Fruit fly (Drosophila melanogaster) whole organism, embryonic: ENCODE results near the gene CG17010.

Source experiments
- Adf1 ChIP-seq: fragments of 200-800 bp; sonication (Bioruptor generic); IDR thresholded peaks from 2 replicates; pipeline ENCODE4 v1.3.6; 2022; ENCODE audit warnings: missing biosample characterization, missing genetic modification characterization
- Atf6 ChIP-seq: fragments of 200-800 bp; sonication (Bioruptor generic); IDR thresholded peaks from 2 replicates; pipeline ENCODE4 v1.3.6; 2022; ENCODE audit warnings: missing biosample characterization, missing genetic modification characterization
- BtbVII ChIP-seq: fragments of 200-800 bp; sonication (Bioruptor generic); optimal IDR thresholded peaks from 3 replicates; lab custom pipeline; 2017; ENCODE audit warnings: missing biosample characterization, mild to moderate bottlenecking, missing genetic modification characterization
- CG10543 ChIP-seq: fragments of 200-800 bp; sonication (Bioruptor generic); optimal IDR thresholded peaks from 3 replicates; lab custom pipeline; 2017; ENCODE audit warnings: missing biosample characterization, mild to moderate bottlenecking, missing genetic modification characterization, moderate library complexity
- CG12071 ChIP-seq: fragments of 200-800 bp; sonication (Bioruptor generic); optimal IDR thresholded peaks from 3 replicates; lab custom pipeline; 2018; ENCODE audit warnings: missing biosample characterization, mild to moderate bottlenecking, missing genetic modification characterization
- CG12104 ChIP-seq: fragments of 200-800 bp; sonication (Bioruptor generic); optimal IDR thresholded peaks from 3 replicates; lab custom pipeline; 2016; ENCODE audit warnings: missing biosample characterization, missing genetic modification characterization
- CG12659 ChIP-seq: fragments of 200-800 bp; sonication (Bioruptor generic); optimal IDR thresholded peaks from 3 replicates; lab custom pipeline; 2017; ENCODE audit warnings: mild to moderate bottlenecking, missing biosample characterization, missing genetic modification reagents, missing genetic modification characterization
- CG15011 ChIP-seq: fragments of 200-800 bp; sonication (Bioruptor generic); optimal IDR thresholded peaks from 3 replicates; lab custom pipeline; 2018; ENCODE audit warnings: missing biosample characterization, mild to moderate bottlenecking, missing genetic modification characterization
- CG15514 ChIP-seq: fragments of 200-800 bp; sonication (Bioruptor generic); optimal IDR thresholded peaks from 3 replicates; lab custom pipeline; 2017; ENCODE audit warnings: missing biosample characterization, missing genetic modification characterization, mild to moderate bottlenecking, moderate library complexity, missing genetic modification reagents
- CG15601 ChIP-seq: fragments of 200-800 bp; sonication (Bioruptor generic); optimal IDR thresholded peaks from 3 replicates; lab custom pipeline; 2019; ENCODE audit warnings: missing biosample characterization, mild to moderate bottlenecking, missing genetic modification characterization, moderate library complexity
- CG17385 ChIP-seq: fragments of 200-800 bp; sonication (Bioruptor generic); optimal IDR thresholded peaks from 3 replicates; lab custom pipeline; 2018; ENCODE audit warnings: missing biosample characterization, mild to moderate bottlenecking, missing genetic modification characterization
- CG1792 ChIP-seq: fragments of 200-800 bp; sonication (Bioruptor generic); optimal IDR thresholded peaks from 2 replicates; lab custom pipeline; 2016; ENCODE audit warnings: missing biosample characterization, missing genetic modification characterization
- CG2116 ChIP-seq: fragments of 200-800 bp; sonication (Bioruptor generic); optimal IDR thresholded peaks from 3 replicates; lab custom pipeline; 2018; ENCODE audit warnings: missing biosample characterization, mild to moderate bottlenecking, missing genetic modification characterization
- CG2678 ChIP-seq: fragments of 200-800 bp; sonication (Bioruptor generic); optimal IDR thresholded peaks from 3 replicates; lab custom pipeline; 2019; ENCODE audit warnings: missing biosample characterization, mild to moderate bottlenecking, missing genetic modification characterization, moderate library complexity
- CG33213 ChIP-seq: fragments of 200-800 bp; sonication (Bioruptor generic); optimal IDR thresholded peaks from 3 replicates; lab custom pipeline; 2016; ENCODE audit warnings: missing biosample characterization, missing genetic modification characterization
- CG3995 ChIP-seq: fragments of 200-800 bp; sonication (Bioruptor generic); optimal IDR thresholded peaks from 3 replicates; lab custom pipeline; 2016; ENCODE audit warnings: missing biosample characterization, missing genetic modification characterization
- CG9932 ChIP-seq: fragments of 200-800 bp; sonication (Bioruptor generic); IDR thresholded peaks from 2 replicates; pipeline ENCODE4 v1.3.6; 2022; ENCODE audit warnings: missing biosample characterization, missing genetic modification characterization
- Deaf1 ChIP-seq: fragments of 200-800 bp; optimal IDR thresholded peaks from 3 replicates; lab custom pipeline; 2019; ENCODE audit warnings: missing biosample characterization, mild to moderate bottlenecking, missing genetic modification characterization, moderate library complexity
- Fer2 ChIP-seq: fragments of 200-800 bp; sonication (Bioruptor generic); optimal IDR thresholded peaks from 2 replicates; lab custom pipeline; 2018; ENCODE audit warnings: missing biosample characterization, mild to moderate bottlenecking, missing genetic modification characterization, moderate library complexity
- Fer3 ChIP-seq: fragments of 200-800 bp; sonication (Bioruptor generic); optimal IDR thresholded peaks from 2 replicates; lab custom pipeline; 2018; ENCODE audit warnings: missing biosample characterization, mild to moderate bottlenecking, missing genetic modification characterization, moderate library complexity
- HHEX ChIP-seq: fragments of 200-800 bp; sonication (Bioruptor generic); optimal IDR thresholded peaks from 3 replicates; lab custom pipeline; 2017; ENCODE audit warnings: missing biosample characterization, mild to moderate bottlenecking, missing genetic modification characterization, missing genetic modification reagents
- Med ChIP-seq: fragments of 200-800 bp; sonication (Bioruptor generic); peaks from one replicate; lab custom pipeline; 2016; ENCODE audit warnings: missing biosample characterization, missing genetic modification characterization, mild to moderate bottlenecking, inconsistent platforms, moderate library complexity
- NFAT ChIP-seq: fragments of 200-800 bp; sonication (Bioruptor generic); IDR thresholded peaks from 2 replicates; pipeline ENCODE4 v1.3.6; 2022; ENCODE audit warnings: missing biosample characterization, missing genetic modification characterization
- Ravus ChIP-seq: fragments of 200-800 bp; sonication (Bioruptor generic); IDR thresholded peaks from 2 replicates; pipeline ENCODE4 v1.3.6; 2022; ENCODE audit warnings: missing biosample characterization, missing genetic modification characterization
- Sox100B ChIP-seq: fragments of 200-800 bp; sonication (Bioruptor generic); optimal IDR thresholded peaks from 3 replicates; lab custom pipeline; 2018; ENCODE audit warnings: missing biosample characterization, mild to moderate bottlenecking, missing genetic modification characterization
- Trl ChIP-seq, 3 experiments: fragments of >200 bp in 2 of 3; fragments of 200-800 bp in 1 of 3; sonication (Bioruptor generic) in 1 of 3; optimal IDR thresholded peaks; 2 replicates in 1 of 3; 3 replicates in 2 of 3; lab custom pipeline; 2016 to 2017; ENCODE audit warnings: missing biosample characterization in 1 of 3, missing genetic modification characterization in 1 of 3
- Vsx1 ChIP-seq: fragments of 200-800 bp; sonication (Bioruptor generic); optimal IDR thresholded peaks from 2 replicates; lab custom pipeline; 2017; ENCODE audit warnings: missing biosample characterization, mild to moderate bottlenecking, missing genetic modification characterization, missing genetic modification reagents
- Xrp1 ChIP-seq: fragments of 200-800 bp; sonication (Bioruptor generic); IDR thresholded peaks from 2 replicates; pipeline ENCODE4 v1.3.6; 2022; ENCODE audit warnings: missing biosample characterization, missing genetic modification characterization
- ara ChIP-seq: fragments of 200-800 bp; sonication (Bioruptor generic); IDR thresholded peaks from 2 replicates; pipeline ENCODE4 v1.3.6; 2022; ENCODE audit warnings: missing biosample characterization, missing genetic modification characterization
- bcd ChIP-seq: fragments of 200-800 bp; sonication (Bioruptor generic); optimal IDR thresholded peaks from 2 replicates; lab custom pipeline; 2017; ENCODE audit warnings: missing biosample characterization, mild to moderate bottlenecking, missing genetic modification characterization
- caup ChIP-seq: fragments of 200-800 bp; sonication (Bioruptor generic); optimal IDR thresholded peaks from 3 replicates; lab custom pipeline; 2017; ENCODE audit warnings: missing biosample characterization, mild to moderate bottlenecking, missing genetic modification characterization, moderate library complexity; ENCODE audit not compliant: severe bottlenecking
- ci ChIP-seq: fragments of 200-800 bp; sonication (Bioruptor generic); IDR thresholded peaks from 3 replicates; pipeline ENCODE4 v1.3.6; 2022; ENCODE audit warnings: missing biosample characterization, missing genetic modification characterization
- corto ChIP-seq: fragments of 200-800 bp; sonication (Bioruptor generic); optimal IDR thresholded peaks from 2 replicates; lab custom pipeline; 2016; ENCODE audit warnings: missing biosample characterization, mild to moderate bottlenecking, missing genetic modification characterization, moderate library complexity
- eve ChIP-seq, 2 experiments: fragments of >200 bp; optimal IDR thresholded peaks; 2 replicates each; lab custom pipeline; 2017; ENCODE audit warnings: missing biosample characterization in 2 of 2, missing genetic modification characterization in 2 of 2
- fd3F ChIP-seq: fragments of 200-800 bp; sonication (Bioruptor generic); optimal IDR thresholded peaks from 2 replicates; lab custom pipeline; 2018; ENCODE audit warnings: missing biosample characterization, mild to moderate bottlenecking, missing genetic modification characterization, moderate library complexity
- ftz-f1 ChIP-seq: fragments of 200-800 bp; sonication (Bioruptor generic); optimal IDR thresholded peaks from 2 replicates; lab custom pipeline; 2016; ENCODE audit warnings: missing biosample characterization, missing genetic modification characterization
- her ChIP-seq: fragments of 200-800 bp; sonication (Bioruptor generic); optimal IDR thresholded peaks from 2 replicates; lab custom pipeline; 2016; ENCODE audit warnings: missing biosample characterization, missing genetic modification characterization
- ranshi ChIP-seq: fragments of 200-800 bp; sonication (Bioruptor generic); IDR thresholded peaks from 2 replicates; pipeline ENCODE4 v1.3.6; 2022; ENCODE audit warnings: missing biosample characterization, missing genetic modification characterization
- sc ChIP-seq, 3 experiments: fragments of >200 bp in 2 of 3; fragments of 200-800 bp in 1 of 3; sonication (Bioruptor generic) in 1 of 3; optimal IDR thresholded peaks; 2 replicates in 2 of 3; 3 replicates in 1 of 3; lab custom pipeline; 2017; ENCODE audit warnings: mild to moderate bottlenecking in 1 of 3, missing biosample characterization in 1 of 3, missing genetic modification characterization in 1 of 3, missing genetic modification reagents in 1 of 3
- schlank ChIP-seq: fragments of 200-800 bp; sonication (Bioruptor generic); optimal IDR thresholded peaks from 2 replicates; lab custom pipeline; 2018; ENCODE audit warnings: missing biosample characterization, mild to moderate bottlenecking, missing genetic modification characterization
- sd ChIP-seq: fragments of 200-800 bp; sonication (Bioruptor generic); optimal IDR thresholded peaks from 3 replicates; lab custom pipeline; 2018; ENCODE audit warnings: missing biosample characterization, mild to moderate bottlenecking, missing genetic modification characterization, moderate library complexity
- sob ChIP-seq: fragments of 200-800 bp; sonication (Bioruptor generic); IDR thresholded peaks from 2 replicates; pipeline ENCODE4 v1.3.6; 2022; ENCODE audit warnings: missing biosample characterization, missing genetic modification characterization
- sqz ChIP-seq: fragments of 200-800 bp; sonication (Bioruptor generic); optimal IDR thresholded peaks from 3 replicates; lab custom pipeline; 2018; ENCODE audit warnings: missing biosample characterization, mild to moderate bottlenecking, missing genetic modification characterization
- sr ChIP-seq: fragments of 200-800 bp; sonication (Bioruptor generic); IDR thresholded peaks from 3 replicates; pipeline ENCODE4 v1.3.6; 2022; ENCODE audit warnings: missing biosample characterization, missing genetic modification characterization
- ssp ChIP-seq: fragments of 200-800 bp; sonication (Bioruptor generic); IDR thresholded peaks from 2 replicates; pipeline ENCODE4 v1.3.6; 2022; ENCODE audit warnings: missing biosample characterization, missing genetic modification characterization
- tio ChIP-seq: fragments of 200-800 bp; sonication (Bioruptor generic); optimal IDR thresholded peaks from 2 replicates; lab custom pipeline; 2017; ENCODE audit warnings: missing biosample characterization, missing genetic modification characterization, inconsistent platforms
- tna ChIP-seq: fragments of 200-800 bp; sonication (Bioruptor generic); IDR thresholded peaks from 2 replicates; pipeline ENCODE4 v1.3.6; 2022; ENCODE audit warnings: missing biosample characterization, missing genetic modification characterization; ENCODE audit not compliant: partially characterized antibody
- wek ChIP-seq: fragments of 200-800 bp; sonication (Bioruptor generic); optimal IDR thresholded peaks from 3 replicates; lab custom pipeline; 2018; ENCODE audit warnings: missing biosample characterization, mild to moderate bottlenecking, missing genetic modification characterization, moderate library complexity
- zfh2 ChIP-seq: fragments of 200-800 bp; sonication (Bioruptor generic); optimal IDR thresholded peaks from 2 replicates; lab custom pipeline; 2016; ENCODE audit warnings: missing biosample characterization, missing genetic modification characterization

The CG17010 gene

DNA sequence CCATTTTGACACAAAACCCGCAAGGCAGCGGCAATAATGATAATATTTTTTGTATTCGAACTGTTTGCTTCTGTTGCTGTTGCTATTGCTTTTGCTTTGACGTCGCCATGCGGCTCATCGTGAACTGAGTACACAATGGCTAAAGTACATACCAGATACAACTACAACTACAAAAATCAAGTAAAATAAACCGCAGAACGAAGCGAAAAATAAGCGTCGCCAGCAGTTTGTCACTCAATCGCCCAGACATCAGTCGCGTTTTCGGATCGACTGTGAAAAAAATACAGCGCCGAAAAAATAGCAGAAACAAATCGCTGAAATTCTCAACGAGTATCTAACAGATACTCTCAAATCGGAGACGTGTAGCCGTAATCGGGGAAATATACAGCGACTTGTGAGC is 13.4 kb downstream of the CG17010 start (continued):
- TF ChIP-seq CG15011 (GFP tag; lab: Kevin White, UChicago) (peak; percentile 11), CG15514 (GFP tag; lab: Kevin White, UChicago) (peak; percentile 52), tio (GFP tag; lab: Kevin White, UChicago) (no peak), ci (0 out of 3 replicates have a peak, but pooled peaks have one; percentile 25), CG1792 (peak; percentile 11), ranshi (GFP tag; lab: Robert Waterston, UW) (peak; percentile 32; the same call in 1 of the 2 replicates), Fer2 (tag; lab: Kevin White, UChicago) (peak; percentile 47), eve (GFP tag; optimal IDR thresholded peaks at IDR 0.05; lab: Kevin White, UChicago) (no peak), Atf6 (GFP tag; lab: Robert Waterston, UW) (peak; percentile 76), Deaf1 (tag; lab: Kevin White, UChicago) (peak; percentile 12), CG2116 (peak; percentile 1), CG2678 (tag; lab: Kevin White, UChicago) (peak; percentile 49), BtbVII (peak; percentile 55), ara (peak; percentile 34; the same call in 1 of the 2 replicates), Adf1 (GFP tag; lab: Robert Waterston, UW) (peak; percentile 26; the same call in 1 of the 2 replicates), Sox100B (GFP tag; lab: Kevin White, UChicago) (peak; percentile 2), CG3995 (GFP tag; lab: Kevin White, UChicago) (peak; percentile 7), CG12071 (GFP tag; lab: Kevin White, UChicago) (peak; percentile 46), HHEX (peak; percentile 53), Xrp1 (GFP tag; lab: Robert Waterston, UW) (peak; percentile 37; the same call in 1 of the 2 replicates), Ravus (GFP tag; lab: Robert Waterston, UW) (no peak; the same call in 1 of the 2 replicates), her (GFP tag; lab: Kevin White, UChicago) (peak; percentile 7), sr (0 out of 3 replicates have a peak, but pooled peaks have one; percentile 32), schlank (tag; lab: Kevin White, UChicago) (peak; percentile 58), NFAT (peak; percentile 27; the same call in 1 of the 2 replicates), ftz-f1 (GFP tag; lab: Kevin White, UChicago) (no peak), sc (optimal IDR thresholded peaks at IDR 0.05; lab: Kevin White, UChicago) (no peak), sc (GFP tag; optimal IDR thresholded peaks at IDR 0.05; lab: Kevin White, UChicago) (no peak), CG17385 (peak; percentile 17), wek (GFP tag; lab: Kevin White, UChicago) (peak; percentile 35), Med (peak; percentile 91), sob (GFP tag; lab: Robert Waterston, UW) (peak; percentile 54; the same call in 1 of the 2 replicates), zfh2 (peak; percentile 12), Trl (optimal IDR thresholded peaks at IDR 0.05; lab: Kevin White, UChicago) (no peak), Trl (GFP tag; optimal IDR thresholded peaks at IDR 0.05; lab: Kevin White, UChicago) (peak; percentile 18), corto (GFP tag; lab: Kevin White, UChicago) (no peak), Vsx1 (peak; percentile 3), CG12659 (GFP tag; lab: Kevin White, UChicago) (peak; percentile 14), sqz (GFP tag; lab: Kevin White, UChicago) (peak; percentile 6), ssp (GFP tag; lab: Robert Waterston, UW) (no peak), CG12104 (GFP tag; lab: Kevin White, UChicago) (peak; percentile 17), Fer3 (peak; percentile 49), sd (tag; lab: Kevin White, UChicago) (peak; percentile 37), CG10543 (GFP tag; lab: Kevin White, UChicago) (peak; percentile 55), CG33213 (GFP tag; lab: Kevin White, UChicago) (peak; percentile 1), CG9932 (GFP tag; lab: Robert Waterston, UW) (peak; percentile 51), CG15601 (no peak), fd3F (GFP tag; lab: Kevin White, UChicago) (peak; percentile 35), caup (GFP tag; lab: Kevin White, UChicago) (peak; percentile 62), tna (no peak), bcd (peak; percentile 12)
